Fruit fly (Drosophila melanogaster): ENCODE data around the gene CG14285.
A peak's percentile ranks its signal among the peaks of the same experiment; 100 is the strongest.

The CG14285 gene

DNA sequence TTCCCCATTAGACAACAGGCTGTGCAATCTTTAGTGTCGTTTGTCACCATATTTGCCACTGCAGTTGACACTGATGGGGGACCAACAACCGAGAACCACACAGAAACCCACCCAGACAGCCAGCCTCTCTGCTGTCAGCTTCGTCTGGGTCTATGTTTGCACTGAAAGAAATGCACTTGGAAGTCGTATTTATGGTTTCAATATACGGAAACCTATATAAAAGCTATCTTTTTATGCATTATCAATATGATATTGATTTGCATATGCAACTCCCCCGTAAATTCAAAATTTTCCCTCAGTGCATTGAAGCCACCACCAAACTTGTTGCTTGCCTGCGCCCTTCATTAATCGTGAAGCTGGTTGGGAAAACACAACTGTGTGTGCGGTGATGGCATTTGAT is 49.3 kb downstream of the CG14285 start (continued):
- TF ChIP-seq Optix (GFP tag; IDR thresholded peaks at IDR 0.05) (peak; percentile 45; the same call in 1 of the 3 replicates), CG33213 (GFP tag; optimal IDR thresholded peaks at IDR 0.05) (no peak), CG13894 (tag; optimal IDR thresholded peaks at IDR 0.05) (no peak), CG18262 (tag; optimal IDR thresholded peaks at IDR 0.05) (peak; percentile 35), HmgZ (tag; optimal IDR thresholded peaks at IDR 0.05) (no peak), CG4730 (GFP tag; IDR thresholded peaks at IDR 0.05) (no peak), CG31441 (GFP tag; IDR thresholded peaks at IDR 0.05) (no peak), CG17385 (GFP tag; optimal IDR thresholded peaks at IDR 0.05) (no peak), Rfx (GFP tag; IDR thresholded peaks at IDR 0.05) (no peak), H2.0 (GFP tag; IDR thresholded peaks at IDR 0.05) (0 out of 2 replicates have a peak, but pooled peaks have one; percentile 22), nom (GFP tag; optimal IDR thresholded peaks at IDR 0.05) (no peak), CG15514 (GFP tag; optimal IDR thresholded peaks at IDR 0.05) (no peak), Max (GFP tag; optimal IDR thresholded peaks at IDR 0.05) (no peak), Awh (GFP tag; IDR thresholded peaks at IDR 0.05) (peak; percentile 38; the same call in 1 of the 2 replicates), sens (GFP tag) (peak; percentile 78), CG18764 (GFP tag; optimal IDR thresholded peaks at IDR 0.05) (no peak), Hmx (GFP tag; optimal IDR thresholded peaks at IDR 0.05) (no peak), CG1529 (GFP tag; optimal IDR thresholded peaks at IDR 0.05) (no peak), CG31224 (GFP tag; IDR thresholded peaks at IDR 0.05) (no peak), run (tag; optimal IDR thresholded peaks at IDR 0.05) (no peak), jigr1 (GFP tag; IDR thresholded peaks at IDR 0.05) (no peak), ham (GFP tag; IDR thresholded peaks at IDR 0.05) (no peak), jumu (GFP tag; optimal IDR thresholded peaks at IDR 0.05) (peak; percentile 15), Fer2 (tag; optimal IDR thresholded peaks at IDR 0.05) (no peak), chn (GFP tag; optimal IDR thresholded peaks at IDR 0.05) (peak; percentile 32), danr (GFP tag; IDR thresholded peaks at IDR 0.05) (no peak), CG2712 (tag; optimal IDR thresholded peaks at IDR 0.05) (peak; percentile 47), D (optimal IDR thresholded peaks at IDR 0.05) (no peak), D (GFP tag; optimal IDR thresholded peaks at IDR 0.05) (no peak), CG32532 (GFP tag; IDR thresholded peaks at IDR 0.05) (no peak), otp (GFP tag; IDR thresholded peaks at IDR 0.05) (peak; percentile 41; the same call in 1 of the 3 replicates), slou (GFP tag; optimal IDR thresholded peaks at IDR 0.05) (no peak), CG6765 (GFP tag; optimal IDR thresholded peaks at IDR 0.05) (no peak), CG32767 (GFP tag; IDR thresholded peaks at IDR 0.05) (no peak), CG6854 (GFP tag; optimal IDR thresholded peaks at IDR 0.05) (no peak), CG30020 (tag; optimal IDR thresholded peaks at IDR 0.05) (no peak), CG2199 (GFP tag; IDR thresholded peaks at IDR 0.05) (peak; percentile 59; the same call in 1 of the 3 replicates), CG8944 (GFP tag; optimal IDR thresholded peaks at IDR 0.05) (no peak), ttk (GFP tag; IDR thresholded peaks at IDR 0.05) (peak; percentile 37; the same call in 1 of the 2 replicates), jing (GFP tag; optimal IDR thresholded peaks at IDR 0.05) (no peak), esg (GFP tag; conservative IDR thresholded peaks at IDR 0.05) (0 out of 2 replicates have a peak, but pooled peaks have one; percentile 25), CG10979 (tag; optimal IDR thresholded peaks at IDR 0.05) (peak; percentile 17), CG17186 (GFP tag; optimal IDR thresholded peaks at IDR 0.05) (no peak), trh (GFP tag; optimal IDR thresholded peaks at IDR 0.05) (no peak), gce (GFP tag; IDR thresholded peaks at IDR 0.05) (0 out of 3 replicates have a peak, but pooled peaks have one; percentile 22), ssp (GFP tag; IDR thresholded peaks at IDR 0.05) (0 out of 2 replicates have a peak, but pooled peaks have one; percentile 23), CG11456 (GFP tag; IDR thresholded peaks at IDR 0.05) (no peak), CG34376 (GFP tag; optimal IDR thresholded peaks at IDR 0.05) (no peak), dysf (GFP tag; IDR thresholded peaks at IDR 0.05) (peak; percentile 21; the same call in 1 of the 3 replicates), Hsf (GFP tag; optimal IDR thresholded peaks at IDR 0.05) (no peak), tgo (GFP tag; IDR thresholded peaks at IDR 0.05) (no peak), scrt (GFP tag; optimal IDR thresholded peaks at IDR 0.05) (peak; percentile 4), CG6272 (GFP tag; IDR thresholded peaks at IDR 0.05) (no peak)

Data from whole organism, embryonic.